Worm (Caenorhabditis elegans) whole organism, L1 larva: ENCODE measurements around the gene epic-2.

Experiments used
- C04F5.9 ChIP-seq: sonication (generic microtip); optimal IDR thresholded peaks from 2 replicates; lab custom pipeline; 2016; ENCODE audit warnings: missing genetic modification characterization, missing compliant biosample characterization
- Y116A8C.19 ChIP-seq: sonication (generic microtip); optimal IDR thresholded peaks from 2 replicates; lab custom pipeline; 2016; ENCODE audit warnings: missing compliant biosample characterization, missing genetic modification characterization, borderline replicate concordance
- aha-1 ChIP-seq: fragments of 150-350 bp; optimal IDR thresholded peaks from 2 replicates; lab custom pipeline; 2014; ENCODE audit warnings: missing biosample characterization, missing genetic modification characterization
- aly-2 ChIP-seq: fragments of 150-350 bp; optimal IDR thresholded peaks from 2 replicates; lab custom pipeline; 2014; ENCODE audit warnings: missing biosample characterization, missing genetic modification characterization
- ceh-82 ChIP-seq, 3 experiments: fragments of 150-350 bp in 1 of 3; sonication (generic microtip) in 2 of 3; optimal IDR thresholded peaks; 2 replicates each; lab custom pipeline; 2014 to 2017; ENCODE audit warnings: missing biosample characterization in 3 of 3, missing genetic modification characterization in 3 of 3
- ceh-90 ChIP-seq: sonication (generic microtip); optimal IDR thresholded peaks from 2 replicates; lab custom pipeline; 2016; ENCODE audit warnings: missing genetic modification characterization, missing compliant biosample characterization
- ces-1 ChIP-seq: fragments of 150-350 bp; optimal IDR thresholded peaks from 2 replicates; lab custom pipeline; 2014; ENCODE audit warnings: missing biosample characterization, missing genetic modification reagents, missing genetic modification characterization
- dsc-1 ChIP-seq: sonication (generic microtip); optimal IDR thresholded peaks from 2 replicates; lab custom pipeline; 2016; ENCODE audit warnings: mild to moderate bottlenecking, missing genetic modification characterization, missing compliant biosample characterization
- efl-1 ChIP-seq, 4 experiments: fragments of 150-350 bp; optimal IDR thresholded peaks in 3 of 4; peaks in 1 of 4; 1 replicate in 1 of 4; 2 replicates in 3 of 4; lab custom pipeline; 2014; ENCODE audit warnings: missing biosample characterization in 2 of 4, missing genetic modification characterization in 2 of 4, missing genetic modification reagents in 2 of 4
- elt-3 ChIP-seq, 6 experiments: fragments of 150-350 bp in 1 of 6; sonication (generic microtip); optimal IDR thresholded peaks; 2 replicates each; lab custom pipeline; 2017 to 2018; ENCODE audit warnings: missing biosample characterization in 6 of 6, missing genetic modification characterization in 6 of 6, inconsistent platforms in 1 of 6
- ets-5 ChIP-seq: fragments of 200-800 bp; sonication (Bioruptor generic); IDR thresholded peaks from 2 replicates; pipeline ENCODE4 v1.3.6; 2022; ENCODE audit warnings: missing genetic modification characterization, missing compliant biosample characterization
- fkh-10 ChIP-seq: sonication (generic microtip); optimal IDR thresholded peaks from 2 replicates; lab custom pipeline; 2017; ENCODE audit warnings: missing biosample characterization, missing genetic modification reagents, missing genetic modification characterization
- fkh-4 ChIP-seq: sonication (generic microtip); optimal IDR thresholded peaks from 2 replicates; lab custom pipeline; 2016; ENCODE audit warnings: missing compliant biosample characterization, missing genetic modification characterization, borderline replicate concordance
- grh-1 ChIP-seq: fragments of 200-800 bp; sonication (Bioruptor generic); IDR thresholded peaks from 2 replicates; pipeline ENCODE4 v1.3.6; 2022; ENCODE audit warnings: missing genetic modification reagents, missing genetic modification characterization, missing compliant biosample characterization
- hlh-17 ChIP-seq: fragments of 200-800 bp; sonication (Bioruptor generic); optimal IDR thresholded peaks from 2 replicates; lab custom pipeline; 2018; ENCODE audit warnings: missing genetic modification characterization, mild to moderate bottlenecking, missing compliant biosample characterization, moderate library complexity, borderline replicate concordance
- jun-1 ChIP-seq: fragments of 150-350 bp; optimal IDR thresholded peaks from 2 replicates; lab custom pipeline; 2014; ENCODE audit warnings: missing biosample characterization, missing genetic modification reagents, missing genetic modification characterization
- lin-13 ChIP-seq: fragments of 150-350 bp; optimal IDR thresholded peaks from 2 replicates; lab custom pipeline; 2014; ENCODE audit warnings: missing biosample characterization, missing genetic modification reagents, missing genetic modification characterization
- lin-14 ChIP-seq: fragments of 200-800 bp; sonication (Bioruptor generic); optimal IDR thresholded peaks from 2 replicates; lab custom pipeline; 2018; ENCODE audit warnings: mild to moderate bottlenecking, missing genetic modification characterization, moderate library complexity, missing compliant biosample characterization
- lin-15B ChIP-seq: fragments of 150-350 bp; sonication (generic microtip); optimal IDR thresholded peaks from 3 replicates; lab custom pipeline; 2014; ENCODE audit warnings: missing biosample characterization, missing genetic modification characterization
- lin-39 ChIP-seq: fragments of 150-350 bp; optimal IDR thresholded peaks from 2 replicates; lab custom pipeline; 2014; ENCODE audit warnings: missing biosample characterization, missing genetic modification reagents, missing genetic modification characterization
- lir-3 ChIP-seq: sonication (generic microtip); optimal IDR thresholded peaks from 2 replicates; lab custom pipeline; 2016; ENCODE audit warnings: mild to moderate bottlenecking, missing genetic modification characterization, moderate library complexity, missing compliant biosample characterization; ENCODE audit not compliant: poor library complexity
- lsy-2 ChIP-seq, 2 experiments: fragments of 150-350 bp; optimal IDR thresholded peaks; 2 replicates each; lab custom pipeline; 2014; ENCODE audit warnings: missing biosample characterization in 2 of 2, missing genetic modification characterization in 2 of 2
- mab-9 ChIP-seq: fragments of 200-800 bp; sonication (Bioruptor generic); IDR thresholded peaks from 2 replicates; pipeline ENCODE4 v1.3.6; 2022; ENCODE audit warnings: missing genetic modification reagents, missing genetic modification characterization, missing compliant biosample characterization
- mdl-1 ChIP-seq, 2 experiments: fragments of 150-350 bp; optimal IDR thresholded peaks; 2 replicates each; lab custom pipeline; 2014 to 2017; ENCODE audit warnings: missing biosample characterization in 2 of 2, missing genetic modification characterization in 2 of 2, inconsistent platforms in 1 of 2
- mef-2 ChIP-seq: fragments of 150-350 bp; optimal IDR thresholded peaks from 2 replicates; lab custom pipeline; 2014; ENCODE audit warnings: missing biosample characterization, missing genetic modification characterization
- mep-1 ChIP-seq: fragments of 150-350 bp; optimal IDR thresholded peaks from 2 replicates; lab custom pipeline; 2014; ENCODE audit warnings: missing biosample characterization, missing genetic modification characterization
- nhr-12 ChIP-seq: sonication (generic microtip); optimal IDR thresholded peaks from 2 replicates; lab custom pipeline; 2017; ENCODE audit warnings: missing biosample characterization, missing genetic modification characterization
- nhr-19 ChIP-seq: fragments of 200-800 bp; sonication (Bioruptor generic); conservative IDR thresholded peaks from 2 replicates; pipeline ENCODE4 v1.3.6; 2022; ENCODE audit warnings: missing genetic modification characterization, missing compliant biosample characterization
- nhr-20 ChIP-seq: sonication (generic microtip); optimal IDR thresholded peaks from 2 replicates; lab custom pipeline; 2016; ENCODE audit warnings: mild to moderate bottlenecking, missing genetic modification characterization, missing compliant biosample characterization
- nhr-237 ChIP-seq: fragments of 150-350 bp; optimal IDR thresholded peaks from 2 replicates; lab custom pipeline; 2014; ENCODE audit warnings: missing biosample characterization, missing genetic modification characterization
- nhr-28 ChIP-seq: fragments of 150-350 bp; optimal IDR thresholded peaks from 2 replicates; lab custom pipeline; 2014; ENCODE audit warnings: missing biosample characterization, missing genetic modification characterization
- nhr-47 ChIP-seq: sonication (generic microtip); optimal IDR thresholded peaks from 2 replicates; lab custom pipeline; 2016; ENCODE audit warnings: mild to moderate bottlenecking, missing genetic modification characterization, moderate library complexity, missing compliant biosample characterization
- nhr-71 ChIP-seq: sonication (generic microtip); optimal IDR thresholded peaks from 2 replicates; lab custom pipeline; 2016; ENCODE audit warnings: mild to moderate bottlenecking, missing genetic modification characterization, moderate library complexity, missing compliant biosample characterization
- nhr-76 ChIP-seq: sonication (generic microtip); optimal IDR thresholded peaks from 2 replicates; lab custom pipeline; 2017; ENCODE audit warnings: missing biosample characterization, missing genetic modification characterization
- nhr-90 ChIP-seq: sonication (generic microtip); optimal IDR thresholded peaks from 2 replicates; lab custom pipeline; 2016; ENCODE audit warnings: mild to moderate bottlenecking, missing genetic modification characterization, missing compliant biosample characterization; ENCODE audit not compliant: poor library complexity
- pag-3 ChIP-seq: sonication (generic microtip); optimal IDR thresholded peaks from 2 replicates; lab custom pipeline; 2017; ENCODE audit warnings: missing genetic modification characterization, mild to moderate bottlenecking, missing compliant biosample characterization, antibody characterized with exemption, borderline replicate concordance; ENCODE audit not compliant: insufficient read depth
- pqm-1 ChIP-seq: sonication (generic microtip); optimal IDR thresholded peaks from 3 replicates; lab custom pipeline; 2017; ENCODE audit warnings: missing biosample characterization, missing genetic modification characterization
- rnt-1 ChIP-seq: sonication (generic microtip); optimal IDR thresholded peaks from 2 replicates; lab custom pipeline; 2016; ENCODE audit warnings: mild to moderate bottlenecking, missing genetic modification characterization, moderate library complexity, missing compliant biosample characterization
- snpc-4 ChIP-seq: fragments of 150-350 bp; optimal IDR thresholded peaks from 2 replicates; lab custom pipeline; 2014; ENCODE audit warnings: missing biosample characterization, missing genetic modification characterization
- snu-23 ChIP-seq: sonication (generic microtip); optimal IDR thresholded peaks from 2 replicates; lab custom pipeline; 2016; ENCODE audit warnings: missing genetic modification characterization, missing compliant biosample characterization
- sup-37 ChIP-seq: fragments of 200-800 bp; sonication (Bioruptor generic); optimal IDR thresholded peaks from 2 replicates; lab custom pipeline; 2018; ENCODE audit warnings: mild to moderate bottlenecking, missing genetic modification characterization, missing compliant biosample characterization
- swsn-7 ChIP-seq: sonication (generic microtip); optimal IDR thresholded peaks from 2 replicates; lab custom pipeline; 2016; ENCODE audit warnings: missing genetic modification characterization, missing compliant biosample characterization
- tlp-1 ChIP-seq: fragments of 150-350 bp; optimal IDR thresholded peaks from 2 replicates; lab custom pipeline; 2014; ENCODE audit warnings: missing biosample characterization, missing genetic modification characterization
- unc-130 ChIP-seq: fragments of 150-350 bp; optimal IDR thresholded peaks from 2 replicates; lab custom pipeline; 2017; ENCODE audit warnings: missing biosample characterization, missing genetic modification characterization, inconsistent platforms
- unc-62 ChIP-seq: fragments of 150-350 bp; optimal IDR thresholded peaks from 2 replicates; lab custom pipeline; 2014; ENCODE audit warnings: missing biosample characterization, missing genetic modification reagents, missing genetic modification characterization
- unc-86 ChIP-seq: sonication (generic microtip); optimal IDR thresholded peaks from 2 replicates; lab custom pipeline; 2016; ENCODE audit warnings: missing genetic modification characterization, missing compliant biosample characterization
- unc-98 ChIP-seq: fragments of 200-800 bp; sonication (Bioruptor generic); IDR thresholded peaks from 2 replicates; pipeline ENCODE4 v1.3.6; 2022; ENCODE audit warnings: missing genetic modification characterization, missing compliant biosample characterization
- vab-15 ChIP-seq: sonication (generic microtip); optimal IDR thresholded peaks from 2 replicates; lab custom pipeline; 2017; ENCODE audit warnings: missing genotype, mild to moderate bottlenecking, missing genetic modification characterization, missing compliant biosample characterization
- xbp-1 ChIP-seq: sonication (generic microtip); optimal IDR thresholded peaks from 2 replicates; lab custom pipeline; 2016; ENCODE audit warnings: missing genetic modification characterization, missing compliant biosample characterization
- zip-4 ChIP-seq: fragments of 200-800 bp; sonication (Bioruptor generic); optimal IDR thresholded peaks from 2 replicates; lab custom pipeline; 2018; ENCODE audit warnings: mild to moderate bottlenecking, missing genetic modification characterization, moderate library complexity, missing compliant biosample characterization

The epic-2 gene

DNA sequence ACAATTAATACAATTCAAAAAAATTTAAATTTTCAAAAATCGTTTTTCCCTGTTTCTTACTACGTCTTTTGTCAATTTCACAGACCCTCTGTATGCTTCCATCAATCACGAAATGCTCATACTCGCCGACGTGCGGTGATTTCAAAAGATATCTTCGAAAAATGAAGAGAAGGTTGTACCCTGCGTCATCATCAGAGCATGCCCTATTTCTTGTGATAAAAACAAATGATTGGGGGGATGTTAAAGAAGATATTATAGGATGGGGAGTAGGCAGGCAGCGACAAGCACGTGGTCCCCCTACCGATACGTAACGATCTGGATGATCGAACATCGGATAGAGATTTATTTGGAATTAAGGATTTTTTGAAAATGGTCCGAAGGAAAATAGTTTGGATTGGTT, 38.0 kb downstream of the epic-2 start (continued):
- TF ChIP-seq lin-15B (tag; lab: Kevin White, UChicago) (no peak), lin-39 (no peak), nhr-20 (peak; percentile 3), sup-37 (GFP tag; lab: Kevin White, UChicago) (no peak), dsc-1 (tag; lab: Kevin White, UChicago) (no peak), nhr-90 (no peak)

DNA sequence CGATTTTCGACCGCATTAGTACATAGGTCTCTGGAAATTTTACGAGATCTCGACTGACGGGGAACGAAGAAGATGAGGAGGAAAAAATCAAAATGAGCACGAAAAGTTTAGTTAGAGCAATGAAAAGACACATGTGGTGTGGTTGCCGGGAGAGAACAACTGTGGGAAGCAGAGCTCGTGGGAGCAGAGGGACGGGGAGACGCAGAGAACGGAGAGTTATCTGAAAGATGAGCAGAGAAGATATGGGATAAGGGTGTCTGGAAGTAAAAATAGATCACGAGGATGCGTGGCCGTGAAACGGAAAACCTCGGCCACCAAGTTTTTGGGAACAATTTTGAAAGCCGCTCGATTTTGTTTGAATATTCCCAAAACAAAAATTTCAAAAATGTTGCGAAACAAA, 41.0 kb downstream of the epic-2 start, which contains the start of gene Y41D4A.7:
Gene Y41D4A.7, minus strand, starts transcription at position 18 of the 400 bp plus-strand sequence.
- TF ChIP-seq lin-14 (GFP tag; lab: Kevin White, UChicago): peak; percentile 57
- no peak for TF ChIP-seq nhr-237
- peak; percentile 38 for TF ChIP-seq lir-3
- TF ChIP-seq nhr-71 (tag; lab: Kevin White, UChicago): peak; percentile 74
- no peak for TF ChIP-seq nhr-76 (tag; lab: Kevin White, UChicago)
- no peak for TF ChIP-seq elt-3 (tag; optimal IDR thresholded peaks at IDR 0.05; lab: Kevin White, UChicago)
- no peak for TF ChIP-seq fkh-4 (tag; lab: Kevin White, UChicago)
- TF ChIP-seq zip-4 (GFP tag; lab: Kevin White, UChicago): no peak
- TF ChIP-seq snu-23 (GFP tag; lab: Kevin White, UChicago): peak; percentile 49
- no peak for TF ChIP-seq mep-1 (tag; lab: Kevin White, UChicago)
- TF ChIP-seq nhr-19 (GFP tag; lab: Robert Waterston, UW): peak; percentile 54
- no peak for TF ChIP-seq nhr-12
- TF ChIP-seq fkh-10 (GFP tag; lab: Kevin White, UChicago): no peak
- no peak for TF ChIP-seq aly-2 (tag; lab: Kevin White, UChicago)
- TF ChIP-seq aha-1 (tag; lab: Kevin White, UChicago): no peak
- peak in 1 of 2 experiments; percentile 36 for TF ChIP-seq mdl-1 (tag; optimal IDR thresholded peaks at IDR 0.05; lab: Kevin White, UChicago)
- no peak for TF ChIP-seq C04F5.9 (tag; lab: Kevin White, UChicago)
- no peak for TF ChIP-seq vab-15 (tag; lab: Kevin White, UChicago)
- TF ChIP-seq Y116A8C.19 (tag; lab: Kevin White, UChicago): no peak
- TF ChIP-seq nhr-28: no peak
- no peak for TF ChIP-seq ets-5
- TF ChIP-seq lin-13 (GFP tag; lab: Kevin White, UChicago): peak; percentile 20
- TF ChIP-seq pag-3 (tag; lab: Kevin White, UChicago): no peak
- TF ChIP-seq ceh-82 (tag; optimal IDR thresholded peaks at IDR 0.05; lab: Kevin White, UChicago): no peak
- TF ChIP-seq ces-1 (GFP tag; lab: Kevin White, UChicago): no peak
- TF ChIP-seq hlh-17 (GFP tag; lab: Kevin White, UChicago): no peak
- TF ChIP-seq unc-130 (tag; lab: Kevin White, UChicago): peak; percentile 46
- no peak for TF ChIP-seq mef-2 (tag; lab: Kevin White, UChicago)
- TF ChIP-seq rnt-1 (tag; lab: Kevin White, UChicago): peak; percentile 88
- TF ChIP-seq tlp-1: no peak
- TF ChIP-seq snpc-4: no peak
- TF ChIP-seq lin-15B (tag; lab: Kevin White, UChicago): no peak
- TF ChIP-seq unc-98 (GFP tag; lab: Robert Waterston, UW): peak; percentile 35; the same call in 1 of the 2 replicates
- peak; percentile 46 for TF ChIP-seq dsc-1 (tag; lab: Kevin White, UChicago)
- TF ChIP-seq lsy-2 (tag; optimal IDR thresholded peaks at IDR 0.05; lab: Kevin White, UChicago): peak; percentile 47 to 49
- TF ChIP-seq pqm-1 (tag; lab: Kevin White, UChicago): no peak
- peak; percentile 22 for TF ChIP-seq xbp-1 (tag; lab: Kevin White, UChicago)
- no peak for TF ChIP-seq grh-1 (GFP tag; lab: Robert Waterston, UW)
- no peak for TF ChIP-seq mab-9 (GFP tag; lab: Robert Waterston, UW)
- TF ChIP-seq efl-1 (optimal IDR thresholded peaks at IDR 0.05; lab: Kevin White, UChicago): peak in 1 of 2 experiments; percentile 14
- TF ChIP-seq efl-1 (GFP tag; optimal IDR thresholded peaks at IDR 0.05 in 1 of 2; lab: Kevin White, UChicago): peak in 1 of 2 experiments; percentile 12
- TF ChIP-seq lin-39: no peak
- TF ChIP-seq ceh-90 (tag; lab: Kevin White, UChicago): peak; percentile 16
- TF ChIP-seq unc-62: no peak
- no peak for TF ChIP-seq nhr-47 (tag; lab: Kevin White, UChicago)
- TF ChIP-seq swsn-7: peak; percentile 13
- no peak for TF ChIP-seq jun-1 (tag; lab: Kevin White, UChicago)
- TF ChIP-seq unc-86: no peak
- TF ChIP-seq nhr-20: peak; percentile 27
